Worm (Caenorhabditis elegans) whole organism, L4/young adult: ENCODE results near the gene F46B3.15.

Source experiments
- W03F9.2 ChIP-seq: fragments of 150-350 bp; optimal IDR thresholded peaks from 2 replicates; lab custom pipeline; 2014; ENCODE audit warnings: missing biosample characterization, missing genetic modification characterization
- him-1 ChIP-seq: sonication (generic microtip); optimal IDR thresholded peaks from 2 replicates; lab custom pipeline; 2016; ENCODE audit warnings: missing genotype, missing genetic modification reagents, missing genetic modification characterization, missing compliant biosample characterization

DNA sequence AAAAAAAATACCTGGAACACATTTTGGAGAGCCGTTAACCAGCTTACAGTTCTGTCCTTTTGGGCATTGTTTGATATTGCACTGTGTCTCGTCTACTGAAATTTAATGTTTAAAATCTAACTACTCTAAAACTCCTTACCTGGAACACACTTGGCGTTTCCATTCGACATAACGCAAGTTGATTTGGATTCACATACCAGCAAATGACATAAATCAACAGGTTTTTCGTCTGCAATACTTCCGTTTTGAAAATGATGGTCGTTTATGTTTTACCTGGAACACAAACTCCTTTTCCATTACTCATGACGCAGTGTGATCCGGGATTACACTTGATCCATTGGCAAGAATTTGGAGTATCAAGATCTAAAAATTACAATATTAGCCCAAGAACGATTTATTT is 8.3 kb downstream of the F46B3.15 start:
- TF ChIP-seq him-1 (tag; lab: Kevin White, UChicago), result no peak
- no peak for TF ChIP-seq W03F9.2 (tag; lab: Kevin White, UChicago)
